Worm (Caenorhabditis elegans): ENCODE measurements around the gene C29E4.15.

- TF ChIP-seq pha-4 (tag; optimal IDR thresholded peaks at IDR 0.05) (no peak), nhr-12 (tag; optimal IDR thresholded peaks at IDR 0.05) (no peak), zip-8 (tag; optimal IDR thresholded peaks at IDR 0.05) (no peak), nhr-76 (tag; optimal IDR thresholded peaks at IDR 0.05) (no peak), sptf-1 (tag; optimal IDR thresholded peaks at IDR 0.05) (no peak), ces-1 (GFP tag; optimal IDR thresholded peaks at IDR 0.05) (no peak), ceh-39 (tag; optimal IDR thresholded peaks at IDR 0.05) (no peak), mls-2 (tag; optimal IDR thresholded peaks at IDR 0.05) (no peak), unc-62 (GFP tag; optimal IDR thresholded peaks at IDR 0.05) (no peak), ceh-83 (GFP tag; optimal IDR thresholded peaks at IDR 0.05) (no peak), elt-1 (tag; optimal IDR thresholded peaks at IDR 0.05; ENCODE audit: borderline replicate concordance, insufficient read depth) (no peak), lsy-2 (tag; optimal IDR thresholded peaks at IDR 0.05) (no peak), ham-2 (GFP tag; optimal IDR thresholded peaks at IDR 0.05) (no peak)
Observed at ce11 chrIII:7981233-7981632, 28.8 kb downstream of the C29E4.15 start.

Data from whole organism, mixed stage, embryonic.